Worm (Caenorhabditis elegans) whole organism, young adult: ENCODE measurements around the gene ttr-42.

Experiments
- B0019.2 ChIP-seq: fragments of 200-800 bp; sonication (Bioruptor generic); conservative IDR thresholded peaks from 2 replicates; pipeline ENCODE4 v1.3.6; 2022; ENCODE audit warnings: missing genetic modification reagents, missing genetic modification characterization, missing compliant biosample characterization
- B0336.3 ChIP-seq: fragments of 200-800 bp; sonication (Bioruptor generic); IDR thresholded peaks from 2 replicates; pipeline ENCODE4 v1.3.6; 2022; ENCODE audit warnings: missing genetic modification characterization, missing compliant biosample characterization
- C17E4.6 ChIP-seq: fragments of 200-800 bp; sonication (Bioruptor generic); IDR thresholded peaks from 2 replicates; pipeline ENCODE4 v1.3.6; 2022; ENCODE audit warnings: missing genetic modification reagents, missing genetic modification characterization, missing compliant biosample characterization
- F10E7.11 ChIP-seq: sonication (generic microtip); optimal IDR thresholded peaks from 2 replicates; lab custom pipeline; 2017; ENCODE audit warnings: mild to moderate bottlenecking, missing genetic modification characterization, moderate library complexity, missing compliant biosample characterization
- F22D6.2 ChIP-seq: sonication (generic microtip); optimal IDR thresholded peaks from 2 replicates; lab custom pipeline; 2016; ENCODE audit warnings: mild to moderate bottlenecking, missing genetic modification characterization, missing compliant biosample characterization
- F49E8.2 ChIP-seq: sonication (generic microtip); optimal IDR thresholded peaks from 3 replicates; lab custom pipeline; 2017; ENCODE audit warnings: missing genetic modification characterization, mild to moderate bottlenecking, missing compliant biosample characterization, antibody characterized with exemption, moderate library complexity; ENCODE audit not compliant: insufficient read depth
- Y67H2A.10 ChIP-seq: fragments of 200-800 bp; sonication (Bioruptor generic); conservative IDR thresholded peaks from 2 replicates; pipeline ENCODE4 v1.3.6; 2022; ENCODE audit warnings: missing genetic modification reagents, missing genetic modification characterization, missing compliant biosample characterization
- Y95B8A.8 ChIP-seq: fragments of 200-800 bp; sonication (Bioruptor generic); IDR thresholded peaks from 2 replicates; pipeline ENCODE4 v1.3.6; 2022; ENCODE audit warnings: missing genetic modification reagents, missing genetic modification characterization, missing compliant biosample characterization
- ama-1 ChIP-seq, 3 experiments: fragments of 150-350 bp in 1 of 3; sonication (generic microtip) in 2 of 3; optimal IDR thresholded peaks; 2 replicates each; lab custom pipeline; 2014 to 2018; ENCODE audit warnings: missing biosample characterization in 2 of 3, missing genetic modification characterization in 2 of 3, missing genetic modification reagents in 2 of 3
- atf-7 ChIP-seq: sonication (generic microtip); optimal IDR thresholded peaks from 2 replicates; lab custom pipeline; 2017; ENCODE audit warnings: mild to moderate bottlenecking, missing genetic modification characterization, missing compliant biosample characterization
- attf-5 ChIP-seq: fragments of 200-800 bp; sonication (Bioruptor generic); optimal IDR thresholded peaks from 2 replicates; lab custom pipeline; 2018; ENCODE audit warnings: mild to moderate bottlenecking, missing genetic modification characterization, missing compliant biosample characterization
- ccch-3 ChIP-seq: fragments of 200-800 bp; sonication (Bioruptor generic); optimal IDR thresholded peaks from 2 replicates; lab custom pipeline; 2018; ENCODE audit warnings: mild to moderate bottlenecking, missing genetic modification characterization, missing compliant biosample characterization
- cebp-1 ChIP-seq, 2 experiments: fragments of 200-800 bp in 1 of 2; sonication (Bioruptor generic) in 1 of 2; sonication (generic microtip) in 1 of 2; IDR thresholded peaks in 1 of 2; optimal IDR thresholded peaks in 1 of 2; 2 replicates each; pipeline versions ENCODE4 v1.3.6 to Lab custom; 2017 to 2022; ENCODE audit warnings: missing compliant biosample characterization in 2 of 2, missing genetic modification characterization in 2 of 2, mild to moderate bottlenecking in 1 of 2, missing genetic modification reagents in 1 of 2, moderate library complexity in 1 of 2
- ceh-40 ChIP-seq: fragments of 200-800 bp; sonication (Bioruptor generic); IDR thresholded peaks from 2 replicates; pipeline ENCODE4 v1.3.6; 2022; ENCODE audit warnings: missing genetic modification characterization, missing compliant biosample characterization
- ceh-58 ChIP-seq: fragments of 200-800 bp; sonication (Bioruptor generic); IDR thresholded peaks from 2 replicates; pipeline ENCODE4 v1.3.6; 2022; ENCODE audit warnings: missing genetic modification characterization, missing compliant biosample characterization
- ceh-91 ChIP-seq: fragments of 200-800 bp; sonication (Bioruptor generic); IDR thresholded peaks from 2 replicates; pipeline ENCODE4 v1.3.6; 2022; ENCODE audit warnings: missing genetic modification reagents, missing genetic modification characterization, missing compliant biosample characterization
- dox-1 ChIP-seq: fragments of 200-800 bp; sonication (Bioruptor generic); IDR thresholded peaks from 2 replicates; pipeline ENCODE4 v1.3.6; 2022; ENCODE audit warnings: missing genetic modification reagents, missing genetic modification characterization, missing compliant biosample characterization
- dpff-1 ChIP-seq: sonication (generic microtip); optimal IDR thresholded peaks from 2 replicates; lab custom pipeline; 2017; ENCODE audit warnings: mild to moderate bottlenecking, missing genetic modification characterization, missing compliant biosample characterization
- dpl-1 ChIP-seq: fragments of 150-350 bp; optimal IDR thresholded peaks from 2 replicates; lab custom pipeline; 2014; ENCODE audit warnings: missing biosample characterization, missing genetic modification reagents, missing genetic modification characterization
- egrh-3 ChIP-seq: fragments of 200-800 bp; sonication (Bioruptor generic); IDR thresholded peaks from 2 replicates; pipeline ENCODE4 v1.3.6; 2022; ENCODE audit warnings: missing genetic modification reagents, missing genetic modification characterization, missing compliant biosample characterization
- ets-4 ChIP-seq: fragments of 200-800 bp; sonication (Bioruptor generic); optimal IDR thresholded peaks from 2 replicates; lab custom pipeline; 2018; ENCODE audit warnings: mild to moderate bottlenecking, missing genetic modification characterization, missing compliant biosample characterization
- gei-17 ChIP-seq: fragments of 200-800 bp; sonication (Bioruptor generic); optimal IDR thresholded peaks from 2 replicates; lab custom pipeline; 2018; ENCODE audit warnings: mild to moderate bottlenecking, missing genetic modification characterization, missing compliant biosample characterization
- hlh-26 ChIP-seq: fragments of 200-800 bp; sonication (Bioruptor generic); conservative IDR thresholded peaks from 2 replicates; pipeline ENCODE4 v1.3.6; 2022; ENCODE audit warnings: missing genetic modification reagents, missing genetic modification characterization, missing compliant biosample characterization
- hmg-1.2 ChIP-seq: fragments of 200-800 bp; sonication (Bioruptor generic); IDR thresholded peaks from 2 replicates; pipeline ENCODE4 v1.3.6; 2022; ENCODE audit warnings: missing genetic modification reagents, missing genetic modification characterization, missing compliant biosample characterization
- hmg-20 ChIP-seq: fragments of 200-800 bp; sonication (Bioruptor generic); IDR thresholded peaks from 2 replicates; pipeline ENCODE4 v1.3.6; 2022; ENCODE audit warnings: missing genetic modification reagents, missing genetic modification characterization, missing compliant biosample characterization
- hsf-1 ChIP-seq: fragments of 200-800 bp; sonication (Bioruptor generic); IDR thresholded peaks from 2 replicates; pipeline ENCODE4 v1.3.6; 2022; ENCODE audit warnings: missing genetic modification reagents, missing genetic modification characterization, missing compliant biosample characterization
- lin-26 ChIP-seq: fragments of 200-800 bp; sonication (Bioruptor generic); IDR thresholded peaks from 2 replicates; pipeline ENCODE4 v1.3.6; 2022; ENCODE audit warnings: missing genetic modification reagents, missing genetic modification characterization, missing compliant biosample characterization
- lin-54 ChIP-seq: fragments of 200-800 bp; sonication (Bioruptor generic); optimal IDR thresholded peaks from 2 replicates; lab custom pipeline; 2018; ENCODE audit warnings: mild to moderate bottlenecking, missing genetic modification characterization, missing compliant biosample characterization
- nfyb-1 ChIP-seq: fragments of 200-800 bp; sonication (Bioruptor generic); IDR thresholded peaks from 2 replicates; pipeline ENCODE4 v1.3.6; 2022; ENCODE audit warnings: missing genetic modification reagents, missing genetic modification characterization, missing compliant biosample characterization
- nhr-27 ChIP-seq: fragments of 200-800 bp; sonication (Bioruptor generic); optimal IDR thresholded peaks from 2 replicates; lab custom pipeline; 2018; ENCODE audit warnings: mild to moderate bottlenecking, missing genetic modification characterization, moderate library complexity, missing compliant biosample characterization
- nhr-80 ChIP-seq: sonication (generic microtip); optimal IDR thresholded peaks from 2 replicates; lab custom pipeline; 2016; ENCODE audit warnings: missing genetic modification characterization, missing compliant biosample characterization
- nhr-90 ChIP-seq: sonication (generic microtip); optimal IDR thresholded peaks from 2 replicates; lab custom pipeline; 2016; ENCODE audit warnings: missing genotype, mild to moderate bottlenecking, missing genetic modification characterization, missing compliant biosample characterization
- pbrm-1 ChIP-seq: fragments of 200-800 bp; sonication (Bioruptor generic); IDR thresholded peaks from 2 replicates; pipeline ENCODE4 v1.3.6; 2022; ENCODE audit warnings: missing genetic modification reagents, missing genetic modification characterization, missing compliant biosample characterization
- pha-4 ChIP-seq: fragments of 150-350 bp; sonication (generic microtip); optimal IDR thresholded peaks from 2 replicates; lab custom pipeline; 2014; ENCODE audit warnings: missing biosample characterization, missing genetic modification reagents, missing genetic modification characterization
- sdz-38 ChIP-seq: sonication (generic microtip); optimal IDR thresholded peaks from 2 replicates; lab custom pipeline; 2016; ENCODE audit warnings: missing genotype, missing genetic modification characterization, missing compliant biosample characterization
- snpc-3.4 ChIP-seq: sonication (generic microtip); optimal IDR thresholded peaks from 2 replicates; lab custom pipeline; 2017; ENCODE audit warnings: missing genetic modification characterization, mild to moderate bottlenecking, missing compliant biosample characterization, antibody characterized with exemption, moderate library complexity, missing genotype, missing genetic modification reagents
- somi-1 ChIP-seq: fragments of 200-800 bp; sonication (Bioruptor generic); optimal IDR thresholded peaks from 2 replicates; lab custom pipeline; 2018; ENCODE audit warnings: mild to moderate bottlenecking, missing genetic modification characterization, missing compliant biosample characterization
- tbp1 ChIP-seq: fragments of 200-800 bp; sonication (Bioruptor generic); optimal IDR thresholded peaks from 2 replicates; lab custom pipeline; 2018; ENCODE audit warnings: mild to moderate bottlenecking, missing genetic modification characterization, missing compliant biosample characterization
- unc-130 ChIP-seq: sonication (generic microtip); optimal IDR thresholded peaks from 2 replicates; lab custom pipeline; 2016; ENCODE audit warnings: missing genetic modification reagents, missing genetic modification characterization, missing compliant biosample characterization
- xnd-1 ChIP-seq: sonication (generic microtip); optimal IDR thresholded peaks from 2 replicates; lab custom pipeline; 2016; ENCODE audit warnings: missing genotype, missing genetic modification reagents, missing genetic modification characterization, missing compliant biosample characterization
- zim-3 ChIP-seq: sonication (generic microtip); optimal IDR thresholded peaks from 2 replicates; lab custom pipeline; 2017; ENCODE audit warnings: mild to moderate bottlenecking, missing genetic modification characterization, moderate library complexity, missing compliant biosample characterization
- ztf-26 ChIP-seq: sonication (generic microtip); optimal IDR thresholded peaks from 2 replicates; lab custom pipeline; 2017; ENCODE audit warnings: missing genetic modification characterization, missing compliant biosample characterization
- ztf-28 ChIP-seq: fragments of 200-800 bp; sonication (Bioruptor generic); IDR thresholded peaks from 2 replicates; pipeline ENCODE4 v1.3.6; 2022; ENCODE audit warnings: missing genetic modification reagents, missing genetic modification characterization, missing compliant biosample characterization
- ztf-3 ChIP-seq: fragments of 200-800 bp; sonication (Bioruptor generic); optimal IDR thresholded peaks from 2 replicates; lab custom pipeline; 2018; ENCODE audit warnings: mild to moderate bottlenecking, missing genetic modification characterization, missing compliant biosample characterization
- ztf-6 ChIP-seq: fragments of 200-800 bp; sonication (Bioruptor generic); IDR thresholded peaks from 2 replicates; pipeline ENCODE4 v1.3.6; 2022; ENCODE audit warnings: missing genetic modification reagents, missing genetic modification characterization, missing compliant biosample characterization

Gene ttr-42

ce11 chrX:2538713-2539112 lies 38.8 kb upstream of the ttr-42 start:
- TF ChIP-seq ccch-3 (GFP tag; lab: Kevin White, UChicago): no peak
- TF ChIP-seq ztf-28 (GFP tag; lab: Robert Waterston, UW): no peak
- TF ChIP-seq Y95B8A.8 (GFP tag; lab: Robert Waterston, UW): no peak
- no peak for TF ChIP-seq dox-1 (GFP tag; lab: Robert Waterston, UW)
- no peak for TF ChIP-seq nhr-27 (tag; lab: Kevin White, UChicago)
- TF ChIP-seq hmg-20 (GFP tag; lab: Robert Waterston, UW): no peak
- no peak for TF ChIP-seq ceh-91
- no peak for TF ChIP-seq ama-1 (optimal IDR thresholded peaks at IDR 0.05; lab: Kevin White, UChicago)
- no peak for TF ChIP-seq ama-1 (GFP tag; optimal IDR thresholded peaks at IDR 0.05; lab: Kevin White, UChicago)
- no peak for TF ChIP-seq lin-26 (GFP tag; lab: Robert Waterston, UW)

- TF ChIP-seq F49E8.2 (no peak), Y95B8A.8 (GFP tag; lab: Robert Waterston, UW) (no peak), ztf-26 (tag; lab: Kevin White, UChicago) (no peak), pha-4 (tag; lab: Kevin White, UChicago) (no peak), snpc-3.4 (tag; lab: Kevin White, UChicago) (no peak), F22D6.2 (tag; lab: Kevin White, UChicago) (no peak), ztf-6 (no peak), ets-4 (GFP tag; lab: Kevin White, UChicago) (no peak), atf-7 (peak; percentile 17), ceh-91 (no peak), ztf-3 (GFP tag; lab: Kevin White, UChicago) (no peak), hsf-1 (GFP tag; lab: Robert Waterston, UW) (no peak), lin-54 (GFP tag; lab: Kevin White, UChicago) (no peak), hlh-26 (GFP tag; lab: Robert Waterston, UW) (no peak), B0336.3 (GFP tag; lab: Robert Waterston, UW) (no peak), egrh-3 (GFP tag; lab: Robert Waterston, UW) (no peak), ceh-58 (GFP tag; lab: Robert Waterston, UW) (no peak), hmg-1.2 (no peak), somi-1 (no peak), dpl-1 (GFP tag; lab: Kevin White, UChicago) (no peak), dpff-1 (no peak), ceh-40 (GFP tag; lab: Robert Waterston, UW) (no peak), nfyb-1 (GFP tag; lab: Robert Waterston, UW) (0 out of 2 replicates have a peak, but pooled peaks have one; percentile 46), cebp-1 (GFP tag; IDR thresholded peaks at IDR 0.05; lab: Robert Waterston, UW) (no peak), cebp-1 (tag; optimal IDR thresholded peaks at IDR 0.05; lab: Kevin White, UChicago) (peak; percentile 16), gei-17 (no peak), unc-130 (no peak), sdz-38 (tag; lab: Kevin White, UChicago) (no peak), attf-5 (GFP tag; lab: Kevin White, UChicago) (no peak), nhr-80 (tag; lab: Kevin White, UChicago) (peak; percentile 87), F10E7.11 (tag; lab: Kevin White, UChicago) (no peak)
These were observed 36.5 kb upstream of the ttr-42 start, which contains the start of gene F52H2.3 for ce11 chrX:2541003-2541521. F52H2.3 (minus strand) TSS chrX:2541053.

ce11 chrX:2543353-2543752 lies 34.2 kb upstream of the ttr-42 start:
- TF ChIP-seq zim-3 (tag; lab: Kevin White, UChicago): no peak
- peak; percentile 82 for TF ChIP-seq ets-4 (GFP tag; lab: Kevin White, UChicago)
- TF ChIP-seq dox-1 (GFP tag; lab: Robert Waterston, UW): peak; percentile 64
- peak; percentile 15 for TF ChIP-seq nhr-90 (tag; lab: Kevin White, UChicago)
- no peak for TF ChIP-seq C17E4.6
- no peak for TF ChIP-seq ztf-28 (GFP tag; lab: Robert Waterston, UW)
- TF ChIP-seq ceh-91: no peak
- TF ChIP-seq Y67H2A.10 (GFP tag; lab: Robert Waterston, UW): no peak
- TF ChIP-seq xnd-1 (tag; lab: Kevin White, UChicago): no peak
- TF ChIP-seq Y95B8A.8 (GFP tag; lab: Robert Waterston, UW): 0 out of 2 replicates have a peak, but pooled peaks have one; percentile 23
- TF ChIP-seq atf-7: no peak
- TF ChIP-seq cebp-1 (GFP tag; IDR thresholded peaks at IDR 0.05; lab: Robert Waterston, UW): no peak
- TF ChIP-seq cebp-1 (tag; optimal IDR thresholded peaks at IDR 0.05; lab: Kevin White, UChicago): peak; percentile 24
- TF ChIP-seq tbp1 (GFP tag; lab: Kevin White, UChicago): peak; percentile 2
- no peak for TF ChIP-seq B0019.2 (GFP tag; lab: Robert Waterston, UW)
- peak; percentile 93 for TF ChIP-seq nhr-80 (tag; lab: Kevin White, UChicago)
- TF ChIP-seq pbrm-1 (GFP tag; lab: Robert Waterston, UW): no peak
